Worm (Caenorhabditis elegans) whole organism, young adult: ENCODE results near the gene T23F11.11.

Experiments used
- B0019.2 ChIP-seq: fragments of 200-800 bp; sonication (Bioruptor generic); conservative IDR thresholded peaks from 2 replicates; pipeline ENCODE4 v1.3.6; 2022; ENCODE audit warnings: missing genetic modification reagents, missing genetic modification characterization, missing compliant biosample characterization
- B0336.3 ChIP-seq: fragments of 200-800 bp; sonication (Bioruptor generic); IDR thresholded peaks from 2 replicates; pipeline ENCODE4 v1.3.6; 2022; ENCODE audit warnings: missing genetic modification characterization, missing compliant biosample characterization
- C06A6.2 ChIP-seq: fragments of 200-800 bp; sonication (Bioruptor generic); conservative IDR thresholded peaks from 2 replicates; pipeline ENCODE4 v1.3.6; 2022; ENCODE audit warnings: missing genetic modification characterization, missing compliant biosample characterization
- D2030.7 ChIP-seq: fragments of 200-800 bp; sonication (Bioruptor generic); IDR thresholded peaks from 2 replicates; pipeline ENCODE4 v1.3.6; 2022; ENCODE audit warnings: missing genetic modification reagents, missing genetic modification characterization, missing compliant biosample characterization
- F23B12.7 ChIP-seq: sonication (generic microtip); optimal IDR thresholded peaks from 2 replicates; lab custom pipeline; 2017; ENCODE audit warnings: missing genetic modification characterization, mild to moderate bottlenecking, missing compliant biosample characterization, antibody characterized with exemption, moderate library complexity; ENCODE audit not compliant: insufficient read depth
- F33H1.4 ChIP-seq: fragments of 200-800 bp; sonication (Bioruptor generic); IDR thresholded peaks from 2 replicates; pipeline ENCODE4 v1.3.6; 2022; ENCODE audit warnings: missing genetic modification reagents, missing genetic modification characterization, missing compliant biosample characterization
- F37B4.10 ChIP-seq: fragments of 200-800 bp; sonication (Bioruptor generic); IDR thresholded peaks from 2 replicates; pipeline ENCODE4 v1.3.6; 2022; ENCODE audit warnings: missing genetic modification characterization, missing compliant biosample characterization
- F55B11.4 ChIP-seq: sonication (generic microtip); optimal IDR thresholded peaks from 2 replicates; lab custom pipeline; 2016; ENCODE audit warnings: missing compliant biosample characterization, missing genetic modification characterization, borderline replicate concordance; ENCODE audit not compliant: insufficient read depth
- K11D2.4 ChIP-seq: fragments of 200-800 bp; sonication (Bioruptor generic); IDR thresholded peaks from 2 replicates; pipeline ENCODE4 v1.3.6; 2022; ENCODE audit warnings: missing genetic modification reagents, missing genetic modification characterization, missing compliant biosample characterization
- Y53G8AR.9 ChIP-seq: fragments of 200-800 bp; sonication (Bioruptor generic); conservative IDR thresholded peaks from 2 replicates; pipeline ENCODE4 v1.3.6; 2022; ENCODE audit warnings: missing genetic modification reagents, missing genetic modification characterization, missing compliant biosample characterization
- Y56A3A.18 ChIP-seq: fragments of 200-800 bp; sonication (Bioruptor generic); IDR thresholded peaks from 2 replicates; pipeline ENCODE4 v1.3.6; 2022; ENCODE audit warnings: missing genetic modification reagents, missing genetic modification characterization, missing compliant biosample characterization
- ZK185.1 ChIP-seq: sonication (generic microtip); optimal IDR thresholded peaks from 2 replicates; lab custom pipeline; 2016; ENCODE audit warnings: mild to moderate bottlenecking, missing genetic modification characterization, missing compliant biosample characterization; ENCODE audit not compliant: poor library complexity, severe bottlenecking
- akir-1 ChIP-seq: fragments of 200-800 bp; sonication (Bioruptor generic); optimal IDR thresholded peaks from 2 replicates; lab custom pipeline; 2018; ENCODE audit warnings: mild to moderate bottlenecking, missing genetic modification characterization, moderate library complexity, missing compliant biosample characterization
- ama-1 ChIP-seq, 3 experiments: fragments of 150-350 bp in 1 of 3; sonication (generic microtip) in 2 of 3; optimal IDR thresholded peaks; 2 replicates each; lab custom pipeline; 2014 to 2018; ENCODE audit warnings: missing biosample characterization in 2 of 3, missing genetic modification characterization in 2 of 3, missing genetic modification reagents in 2 of 3
- aptf-2 ChIP-seq: fragments of 200-800 bp; sonication (Bioruptor generic); conservative IDR thresholded peaks from 2 replicates; pipeline ENCODE4 v1.3.6; 2022; ENCODE audit warnings: missing genetic modification reagents, missing genetic modification characterization, missing compliant biosample characterization
- aptf-3 ChIP-seq: fragments of 200-800 bp; sonication (Bioruptor generic); IDR thresholded peaks from 2 replicates; pipeline ENCODE4 v1.3.6; 2022; ENCODE audit warnings: missing genetic modification characterization, missing compliant biosample characterization
- ceh-100 ChIP-seq: fragments of 200-800 bp; sonication (Bioruptor generic); IDR thresholded peaks from 2 replicates; pipeline ENCODE4 v1.3.6; 2022; ENCODE audit warnings: missing genetic modification reagents, missing genetic modification characterization, missing compliant biosample characterization
- ceh-58 ChIP-seq: fragments of 200-800 bp; sonication (Bioruptor generic); IDR thresholded peaks from 2 replicates; pipeline ENCODE4 v1.3.6; 2022; ENCODE audit warnings: missing genetic modification characterization, missing compliant biosample characterization
- dox-1 ChIP-seq: fragments of 200-800 bp; sonication (Bioruptor generic); IDR thresholded peaks from 2 replicates; pipeline ENCODE4 v1.3.6; 2022; ENCODE audit warnings: missing genetic modification reagents, missing genetic modification characterization, missing compliant biosample characterization
- dpff-1 ChIP-seq: sonication (generic microtip); optimal IDR thresholded peaks from 2 replicates; lab custom pipeline; 2017; ENCODE audit warnings: mild to moderate bottlenecking, missing genetic modification characterization, missing compliant biosample characterization
- dpl-1 ChIP-seq: fragments of 150-350 bp; optimal IDR thresholded peaks from 2 replicates; lab custom pipeline; 2014; ENCODE audit warnings: missing biosample characterization, missing genetic modification reagents, missing genetic modification characterization
- egl-44 ChIP-seq: fragments of 200-800 bp; sonication (Bioruptor generic); IDR thresholded peaks from 2 replicates; pipeline ENCODE4 v1.3.6; 2022; ENCODE audit warnings: missing genetic modification reagents, missing genetic modification characterization, missing compliant biosample characterization
- fkh-3 ChIP-seq: sonication (generic microtip); optimal IDR thresholded peaks from 2 replicates; lab custom pipeline; 2016; ENCODE audit warnings: mild to moderate bottlenecking, missing genetic modification characterization, missing compliant biosample characterization
- hlh-12 ChIP-seq: sonication (generic microtip); optimal IDR thresholded peaks from 2 replicates; lab custom pipeline; 2016; ENCODE audit warnings: missing genetic modification characterization, missing compliant biosample characterization
- hrde-1 ChIP-seq: sonication (generic microtip); optimal IDR thresholded peaks from 2 replicates; lab custom pipeline; 2016; ENCODE audit warnings: missing genetic modification characterization, mild to moderate bottlenecking, missing compliant biosample characterization, moderate library complexity, missing genotype, missing genetic modification reagents, borderline replicate concordance
- let-526 ChIP-seq: fragments of 200-800 bp; sonication (Bioruptor generic); IDR thresholded peaks from 2 replicates; pipeline ENCODE4 v1.3.6; 2022; ENCODE audit warnings: missing genetic modification reagents, missing genetic modification characterization, missing compliant biosample characterization
- let-607 ChIP-seq, 2 experiments: fragments of 200-800 bp in 1 of 2; sonication (Bioruptor generic) in 1 of 2; sonication (generic microtip) in 1 of 2; optimal IDR thresholded peaks; 2 replicates each; lab custom pipeline; 2016 to 2018; ENCODE audit warnings: mild to moderate bottlenecking in 2 of 2, missing compliant biosample characterization in 2 of 2, missing genetic modification characterization in 2 of 2, moderate library complexity in 2 of 2, missing genotype in 1 of 2
- lin-35 ChIP-seq, 3 experiments: fragments of 150-350 bp in 2 of 3; sonication (generic microtip) in 1 of 3; optimal IDR thresholded peaks; 2 replicates each; lab custom pipeline; 2014 to 2018; ENCODE audit warnings: missing biosample characterization in 3 of 3, missing genetic modification characterization in 3 of 3, missing genetic modification reagents in 3 of 3
- lin-54 ChIP-seq: fragments of 200-800 bp; sonication (Bioruptor generic); optimal IDR thresholded peaks from 2 replicates; lab custom pipeline; 2018; ENCODE audit warnings: mild to moderate bottlenecking, missing genetic modification characterization, missing compliant biosample characterization
- madf-3 ChIP-seq: fragments of 200-800 bp; sonication (Bioruptor generic); IDR thresholded peaks from 2 replicates; pipeline ENCODE4 v1.3.6; 2022; ENCODE audit warnings: missing genetic modification reagents, missing genetic modification characterization, missing compliant biosample characterization
- madf-8 ChIP-seq: fragments of 200-800 bp; sonication (Bioruptor generic); conservative IDR thresholded peaks from 2 replicates; pipeline ENCODE4 v1.3.6; 2022; ENCODE audit warnings: missing genetic modification reagents, missing genetic modification characterization, missing compliant biosample characterization
- mcd-1 ChIP-seq: fragments of 200-800 bp; sonication (Bioruptor generic); IDR thresholded peaks from 2 replicates; pipeline ENCODE4 v1.3.6; 2022; ENCODE audit warnings: missing genetic modification reagents, missing genetic modification characterization, missing compliant biosample characterization
- nfyb-1 ChIP-seq: fragments of 200-800 bp; sonication (Bioruptor generic); IDR thresholded peaks from 2 replicates; pipeline ENCODE4 v1.3.6; 2022; ENCODE audit warnings: missing genetic modification reagents, missing genetic modification characterization, missing compliant biosample characterization
- pha-4 ChIP-seq: fragments of 150-350 bp; sonication (generic microtip); optimal IDR thresholded peaks from 2 replicates; lab custom pipeline; 2014; ENCODE audit warnings: missing biosample characterization, missing genetic modification reagents, missing genetic modification characterization
- repo-1 ChIP-seq: sonication (generic microtip); optimal IDR thresholded peaks from 2 replicates; lab custom pipeline; 2017; ENCODE audit warnings: mild to moderate bottlenecking, missing genetic modification characterization, missing compliant biosample characterization
- sea-2 ChIP-seq: fragments of 200-800 bp; sonication (Bioruptor generic); IDR thresholded peaks from 2 replicates; pipeline ENCODE4 v1.3.6; 2022; ENCODE audit warnings: missing genetic modification characterization, missing compliant biosample characterization
- snpc-3.4 ChIP-seq: sonication (generic microtip); optimal IDR thresholded peaks from 2 replicates; lab custom pipeline; 2017; ENCODE audit warnings: missing genetic modification characterization, mild to moderate bottlenecking, missing compliant biosample characterization, antibody characterized with exemption, moderate library complexity, missing genotype, missing genetic modification reagents
- tbp1 ChIP-seq: fragments of 200-800 bp; sonication (Bioruptor generic); optimal IDR thresholded peaks from 2 replicates; lab custom pipeline; 2018; ENCODE audit warnings: mild to moderate bottlenecking, missing genetic modification characterization, missing compliant biosample characterization
- tlf-1 ChIP-seq: fragments of 200-800 bp; sonication (Bioruptor generic); optimal IDR thresholded peaks from 2 replicates; lab custom pipeline; 2018; ENCODE audit warnings: mild to moderate bottlenecking, missing genetic modification characterization, missing compliant biosample characterization
- unc-130 ChIP-seq: sonication (generic microtip); optimal IDR thresholded peaks from 2 replicates; lab custom pipeline; 2016; ENCODE audit warnings: missing genetic modification reagents, missing genetic modification characterization, missing compliant biosample characterization
- xnd-1 ChIP-seq: sonication (generic microtip); optimal IDR thresholded peaks from 2 replicates; lab custom pipeline; 2016; ENCODE audit warnings: missing genotype, missing genetic modification reagents, missing genetic modification characterization, missing compliant biosample characterization
- zfh-2 ChIP-seq: fragments of 200-800 bp; sonication (Bioruptor generic); conservative IDR thresholded peaks from 2 replicates; pipeline ENCODE4 v1.3.6; 2022; ENCODE audit warnings: missing genetic modification reagents, missing genetic modification characterization, missing compliant biosample characterization
- zim-3 ChIP-seq: sonication (generic microtip); optimal IDR thresholded peaks from 2 replicates; lab custom pipeline; 2017; ENCODE audit warnings: mild to moderate bottlenecking, missing genetic modification characterization, moderate library complexity, missing compliant biosample characterization
- ztf-25 ChIP-seq: fragments of 200-800 bp; sonication (Bioruptor generic); IDR thresholded peaks from 2 replicates; pipeline ENCODE4 v1.3.6; 2022; ENCODE audit warnings: missing genetic modification reagents, missing genetic modification characterization, missing compliant biosample characterization
- ztf-26 ChIP-seq: sonication (generic microtip); optimal IDR thresholded peaks from 2 replicates; lab custom pipeline; 2017; ENCODE audit warnings: missing genetic modification characterization, missing compliant biosample characterization

T23F11.11 gene

ce11 chrIII:4649811-4650544 is 21.4 kb downstream of the T23F11.11 start, which contains the start of gene ppm-2 (continued):
- TF ChIP-seq nfyb-1 (no peak), lin-54 (GFP tag; lab: Kevin White, UChicago) (peak; percentile 1), xnd-1 (tag; lab: Kevin White, UChicago) (peak; percentile 97), fkh-3 (tag; lab: Kevin White, UChicago) (no peak), dpl-1 (GFP tag; lab: Kevin White, UChicago) (peak; percentile 38), let-607 (tag; optimal IDR thresholded peaks at IDR 0.05; lab: Kevin White, UChicago) (peak in 1 of 2 experiments; percentile 25), dpff-1 (no peak), aptf-2 (GFP tag; lab: Robert Waterston, UW) (0 out of 2 replicates have a peak, but pooled peaks have one; percentile 59), aptf-3 (GFP tag; lab: Robert Waterston, UW) (no peak), akir-1 (no peak), mcd-1 (GFP tag; lab: Robert Waterston, UW) (0 out of 2 replicates have a peak, but pooled peaks have one; percentile 13), tbp1 (GFP tag; lab: Kevin White, UChicago) (no peak), madf-3 (GFP tag; lab: Robert Waterston, UW) (0 out of 2 replicates have a peak, but pooled peaks have one; percentile 2), zfh-2 (GFP tag; lab: Robert Waterston, UW) (no peak), F33H1.4 (peak; percentile 97), C06A6.2 (GFP tag; lab: Robert Waterston, UW) (no peak), madf-8 (GFP tag; lab: Robert Waterston, UW) (peak; percentile 100), snpc-3.4 (tag; lab: Kevin White, UChicago) (peak; percentile 53), D2030.7 (GFP tag; lab: Robert Waterston, UW) (peak; percentile 76)

ce11 chrIII:4649363-4649768 is 22.0 kb downstream of the T23F11.11 start:
- TF ChIP-seq pha-4 (tag; lab: Kevin White, UChicago) (peak; percentile 61), lin-35 (GFP tag; optimal IDR thresholded peaks at IDR 0.05; lab: Kevin White, UChicago) (peak in 1 of 3 experiments; percentile 66), dox-1 (peak; percentile 74), xnd-1 (tag; lab: Kevin White, UChicago) (no peak), Y53G8AR.9 (peak; percentile 53; the same call in 1 of the 2 replicates), egl-44 (GFP tag; lab: Robert Waterston, UW) (peak; percentile 81), unc-130 (GFP tag; lab: Kevin White, UChicago) (no peak), let-526 (GFP tag; lab: Robert Waterston, UW) (0 out of 2 replicates have a peak, but pooled peaks have one; percentile 30), ama-1 (optimal IDR thresholded peaks at IDR 0.05; lab: Kevin White, UChicago) (no peak), ama-1 (GFP tag; optimal IDR thresholded peaks at IDR 0.05; lab: Kevin White, UChicago) (no peak), F23B12.7 (tag; lab: Kevin White, UChicago) (peak; percentile 17), B0336.3 (GFP tag; lab: Robert Waterston, UW) (peak; percentile 93), ZK185.1 (peak; percentile 87), K11D2.4 (peak; percentile 82), F55B11.4 (tag; lab: Kevin White, UChicago) (no peak), zim-3 (no peak), sea-2 (GFP tag; lab: Robert Waterston, UW) (no peak), ceh-58 (no peak), B0019.2 (GFP tag; lab: Robert Waterston, UW) (no peak), ztf-25 (GFP tag; lab: Robert Waterston, UW) (no peak), tlf-1 (GFP tag; lab: Kevin White, UChicago) (peak; percentile 85), Y56A3A.18 (GFP tag; lab: Robert Waterston, UW) (peak; percentile 57; the same call in 1 of the 2 replicates), ceh-100 (GFP tag; lab: Robert Waterston, UW) (peak; percentile 37; the same call in 1 of the 2 replicates), ztf-26 (peak; percentile 94), hlh-12 (no peak), repo-1 (tag; lab: Kevin White, UChicago) (peak; percentile 61), hrde-1 (tag; lab: Kevin White, UChicago) (no peak), F37B4.10 (GFP tag; lab: Robert Waterston, UW) (0 out of 2 replicates have a peak, but pooled peaks have one; percentile 46)
